Worm (Caenorhabditis elegans) whole organism, L3 larva: ENCODE results near the gene T14F9.2.

Experiments used
- lin-15B ChIP-seq: fragments of 150-350 bp; optimal IDR thresholded peaks from 2 replicates; lab custom pipeline; 2014; ENCODE audit warnings: missing biosample characterization, missing genetic modification characterization
- nhr-12 ChIP-seq: fragments of 150-350 bp; optimal IDR thresholded peaks from 2 replicates; lab custom pipeline; 2014; ENCODE audit warnings: missing biosample characterization, missing genetic modification characterization

ce11 chrX:2265069-2265468, 30.9 kb downstream of the T14F9.2 start:
- TF ChIP-seq nhr-12 (no peak), lin-15B (tag; lab: Kevin White, UChicago) (no peak)
